Fruit fly (Drosophila melanogaster): Measurements from ENCODE around the gene CG44532.

CG44532 gene

DNA sequence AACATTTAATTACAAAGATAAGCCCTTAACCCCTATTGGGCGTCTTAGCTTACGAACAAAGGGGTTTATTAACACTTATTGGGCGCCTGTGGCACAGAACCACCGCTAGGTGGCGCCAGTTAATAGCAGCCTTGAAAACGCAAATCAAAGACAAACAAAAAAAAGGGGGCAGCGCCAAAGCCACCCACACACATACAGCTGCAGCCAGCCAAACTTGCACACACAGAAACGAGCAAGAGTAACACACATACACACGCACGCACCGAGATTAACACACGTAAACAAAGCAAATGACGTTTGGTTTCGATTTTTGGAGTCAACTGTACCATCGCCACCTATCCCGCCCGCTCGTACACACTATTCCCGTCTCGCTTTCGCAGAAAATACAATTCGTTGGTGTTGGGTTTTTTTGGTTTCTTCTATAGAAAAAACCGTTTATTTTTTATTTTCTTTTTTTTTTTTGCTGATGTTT lies 9.7 kb upstream of the CG44532 start (continued):
- peak; percentile 33 for TF ChIP-seq CG7839 (tag; optimal IDR thresholded peaks at IDR 0.05)
- TF ChIP-seq CG8359 (GFP tag; optimal IDR thresholded peaks at IDR 0.05; ENCODE audit: borderline replicate concordance) = no peak
- TF ChIP-seq Antp (GFP tag; optimal IDR thresholded peaks at IDR 0.05) = no peak
- TF ChIP-seq Sry-δ (GFP tag; optimal IDR thresholded peaks at IDR 0.05) = peak; percentile 7
- TF ChIP-seq BtbVII (GFP tag; optimal IDR thresholded peaks at IDR 0.05) = peak; percentile 31
- TF ChIP-seq CG33557 (GFP tag; optimal IDR thresholded peaks at IDR 0.05) = peak; percentile 44
- TF ChIP-seq Atf3 (GFP tag; optimal IDR thresholded peaks at IDR 0.05) = no peak
- peak; percentile 60; the same call in 1 of the 3 replicates for TF ChIP-seq CG11456 (GFP tag; IDR thresholded peaks at IDR 0.05)
- TF ChIP-seq CG15011 (GFP tag; optimal IDR thresholded peaks at IDR 0.05) = no peak
- TF ChIP-seq NK7.1 (GFP tag; optimal IDR thresholded peaks at IDR 0.05) = no peak
- TF ChIP-seq gcm (GFP tag; optimal IDR thresholded peaks at IDR 0.05) = peak; percentile 39
- no peak for TF ChIP-seq CG14667 (GFP tag; IDR thresholded peaks at IDR 0.05)
- no peak for TF ChIP-seq CG3163 (GFP tag; optimal IDR thresholded peaks at IDR 0.05)
- TF ChIP-seq HmgZ (tag; optimal IDR thresholded peaks at IDR 0.05) = peak; percentile 54
- TF ChIP-seq trh (GFP tag; optimal IDR thresholded peaks at IDR 0.05) = no peak
- peak; percentile 44 for TF ChIP-seq grau (tag; optimal IDR thresholded peaks at IDR 0.05)
- TF ChIP-seq Oaz (GFP tag; IDR thresholded peaks at IDR 0.05) = no peak
- peak; percentile 27 for TF ChIP-seq nmo (GFP tag; optimal IDR thresholded peaks at IDR 0.05)
- TF ChIP-seq gt (GFP tag; IDR thresholded peaks at IDR 0.05) = no peak
- TF ChIP-seq CG7556 (GFP tag; optimal IDR thresholded peaks at IDR 0.05) = peak; percentile 32
- TF ChIP-seq run (tag; optimal IDR thresholded peaks at IDR 0.05) = no peak
- peak; percentile 22 for TF ChIP-seq unpg (GFP tag; optimal IDR thresholded peaks at IDR 0.05)
- peak; percentile 42 for TF ChIP-seq lilli (GFP tag; optimal IDR thresholded peaks at IDR 0.05)
- no peak for TF ChIP-seq pb (GFP tag; optimal IDR thresholded peaks at IDR 0.05)
- no peak for TF ChIP-seq pum (GFP tag; optimal IDR thresholded peaks at IDR 0.05)
- no peak for TF ChIP-seq fru (optimal IDR thresholded peaks at IDR 0.05)
- TF ChIP-seq Adf1 (GFP tag; IDR thresholded peaks at IDR 0.05) = peak; percentile 45
- no peak for TF ChIP-seq nau (GFP tag; optimal IDR thresholded peaks at IDR 0.05)
- peak; percentile 27 for TF ChIP-seq CG2116 (GFP tag; optimal IDR thresholded peaks at IDR 0.05)
- TF ChIP-seq CG11093 (GFP tag; IDR thresholded peaks at IDR 0.05) = no peak
- TF ChIP-seq ash1 (GFP tag; optimal IDR thresholded peaks at IDR 0.05) = no peak
- peak; percentile 50 for TF ChIP-seq Deaf1 (tag; optimal IDR thresholded peaks at IDR 0.05)
- no peak for TF ChIP-seq lmd (GFP tag; IDR thresholded peaks at IDR 0.05)
- no peak for TF ChIP-seq Doc2 (GFP tag; IDR thresholded peaks at IDR 0.05)
- TF ChIP-seq sim (GFP tag; IDR thresholded peaks at IDR 0.05) = peak; percentile 23; the same call in 1 of the 2 replicates
- no peak for TF ChIP-seq croc (GFP tag; conservative IDR thresholded peaks at IDR 0.05)
- TF ChIP-seq Nf-YC (tag; optimal IDR thresholded peaks at IDR 0.05) = peak; percentile 76
- 0 out of 2 replicates have a peak, but pooled peaks have one; percentile 22 for TF ChIP-seq ttk (GFP tag; IDR thresholded peaks at IDR 0.05)
- peak; percentile 70 for TF ChIP-seq lbe (GFP tag; optimal IDR thresholded peaks at IDR 0.05)
- TF ChIP-seq CG33213 (GFP tag; optimal IDR thresholded peaks at IDR 0.05) = no peak
- no peak for TF ChIP-seq prd (optimal IDR thresholded peaks at IDR 0.05)
- TF ChIP-seq prd (GFP tag; IDR thresholded peaks at IDR 0.05) = 0 out of 3 replicates have a peak, but pooled peaks have one; percentile 39
- TF ChIP-seq en (GFP tag; optimal IDR thresholded peaks at IDR 0.05) = no peak
- peak; percentile 31 for TF ChIP-seq CG12391 (tag; optimal IDR thresholded peaks at IDR 0.05)
- TF ChIP-seq kay (GFP tag; optimal IDR thresholded peaks at IDR 0.05) = no peak
- TF ChIP-seq HmgD (GFP tag; optimal IDR thresholded peaks at IDR 0.05) = peak; percentile 44
- TF ChIP-seq oc (tag; optimal IDR thresholded peaks at IDR 0.05) = peak; percentile 47
- TF ChIP-seq nerfin-2 (GFP tag; IDR thresholded peaks at IDR 0.05; ENCODE audit: partially characterized antibody) = peak; percentile 22; the same call in 1 of the 2 replicates
- TF ChIP-seq CG6175 (GFP tag; IDR thresholded peaks at IDR 0.05) = 0 out of 3 replicates have a peak, but pooled peaks have one; percentile 38
- TF ChIP-seq Dip3 (GFP tag; optimal IDR thresholded peaks at IDR 0.05) = no peak
- peak in 1 of 2 experiments; percentile 7 for TF ChIP-seq insv (GFP tag; optimal IDR thresholded peaks at IDR 0.05)
- peak; percentile 92 for TF ChIP-seq cg (GFP tag; optimal IDR thresholded peaks at IDR 0.05)
